Worm (Caenorhabditis elegans) whole organism, midembryonic: ENCODE data around the gene C03E10.3.

Experiments
- T22C8.4 ChIP-seq: fragments of 200-800 bp; sonication (Bioruptor generic); IDR thresholded peaks from 2 replicates; pipeline ENCODE4 v1.3.6; 2022; ENCODE audit warnings: missing genetic modification characterization, missing compliant biosample characterization
- cog-1 ChIP-seq: sonication (generic microtip); optimal IDR thresholded peaks from 2 replicates; lab custom pipeline; 2016; ENCODE audit warnings: missing genetic modification characterization, missing compliant biosample characterization
- med-1 ChIP-seq: sonication (generic microtip); optimal IDR thresholded peaks from 2 replicates; lab custom pipeline; 2017; ENCODE audit warnings: missing genetic modification characterization, mild to moderate bottlenecking, missing compliant biosample characterization, antibody characterized with exemption, missing genetic modification reagents; ENCODE audit not compliant: insufficient read depth
- tab-1 ChIP-seq: fragments of 200-800 bp; sonication (Bioruptor generic); IDR thresholded peaks from 2 replicates; pipeline ENCODE4 v1.3.6; 2022; ENCODE audit warnings: missing genetic modification characterization, missing compliant biosample characterization
- ztf-29 ChIP-seq: fragments of 200-800 bp; sonication (Bioruptor generic); IDR thresholded peaks from 2 replicates; pipeline ENCODE4 v1.3.6; 2022; ENCODE audit warnings: missing genetic modification reagents, missing genetic modification characterization, missing compliant biosample characterization

DNA sequence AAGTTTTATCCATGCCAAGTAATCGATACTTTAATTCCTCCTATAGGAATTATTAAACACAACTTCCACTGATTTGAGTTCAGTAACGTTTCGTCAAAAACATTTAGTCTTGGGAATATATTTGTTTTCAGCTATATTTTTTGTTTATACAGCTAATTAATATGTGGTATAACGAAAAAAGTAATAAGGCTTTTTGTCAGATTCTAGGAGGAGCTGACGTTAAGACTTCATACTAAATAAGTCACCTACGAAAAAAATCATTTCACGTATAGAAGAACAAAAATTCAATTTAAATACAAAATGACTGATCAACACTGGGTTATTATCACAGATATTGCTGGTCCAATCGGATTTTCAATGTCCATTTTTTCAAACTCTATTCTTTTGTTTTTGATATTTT, 17.4 kb upstream of the C03E10.3 start, which contains the start of gene str-115:
- no peak for TF ChIP-seq T22C8.4 (GFP tag; lab: Robert Waterston, UW)
- no peak for TF ChIP-seq ztf-29 (GFP tag; lab: Robert Waterston, UW)
- TF ChIP-seq med-1 (GFP tag; lab: Kevin White, UChicago): no peak
- TF ChIP-seq tab-1 (GFP tag; lab: Robert Waterston, UW): no peak
- no peak for TF ChIP-seq cog-1 (tag; lab: Kevin White, UChicago)
